Fruit fly (Drosophila melanogaster) whole organism: ENCODE data around the gene CG31810.

ENCODE experiments used
- Dll ChIP-seq: fragments of >200 bp; optimal IDR thresholded peaks from 2 replicates; lab custom pipeline; 2017
- pan ChIP-seq: fragments of >200 bp; optimal IDR thresholded peaks from 2 replicates; lab custom pipeline; 2017
- psq ChIP-seq: fragments of >200 bp; optimal IDR thresholded peaks from 2 replicates; lab custom pipeline; 2017

DNA sequence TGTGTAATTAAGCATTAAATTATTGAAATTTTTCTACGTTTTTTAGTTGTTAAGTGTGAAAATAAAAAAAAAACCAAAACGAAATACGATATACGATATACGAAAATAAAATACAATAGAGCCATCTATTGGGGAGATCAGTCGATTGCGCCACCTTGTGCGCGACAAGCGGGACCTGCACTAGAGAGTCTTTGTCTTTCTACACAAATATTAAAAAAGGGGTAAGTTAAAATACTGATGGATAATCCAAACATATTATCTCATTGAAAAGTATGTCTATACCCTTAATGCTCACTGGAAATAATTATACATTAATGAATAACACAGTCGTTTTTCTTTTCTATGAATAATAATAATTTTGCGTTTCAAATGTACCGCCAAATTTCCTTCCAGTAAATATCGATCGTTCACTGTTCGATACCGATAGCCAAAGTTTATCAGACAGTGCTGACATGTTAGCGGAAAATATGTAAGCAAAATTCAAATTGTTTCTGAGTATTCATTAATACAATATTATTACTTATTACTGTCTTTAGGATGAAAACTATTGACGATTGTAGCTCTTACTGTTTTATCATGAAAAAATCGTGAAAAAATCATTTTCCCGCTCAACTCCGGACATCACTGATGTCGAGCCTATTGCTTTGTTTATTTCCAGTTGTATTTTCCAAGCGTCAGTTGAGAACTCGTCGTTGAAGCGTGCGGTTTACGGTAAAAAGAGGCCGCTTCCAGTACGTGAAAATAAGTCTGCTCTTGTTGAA lies 36.0 kb downstream of the CG31810 start, which contains the start of gene mdy:
- TF ChIP-seq Dll (no peak), pan (lab: Kevin White, UChicago) (no peak), psq (no peak)
